Worm (Caenorhabditis elegans): ENCODE results near the gene rpl-7A.

ce11 chrIV:4434441-4435084 is 44.2 kb upstream of the rpl-7A start, which contains the start of the genes R08C7.8 and R08C7.4:
- TF ChIP-seq W03F9.2 (tag; optimal IDR thresholded peaks at IDR 0.05) (no peak), dao-5 (tag; optimal IDR thresholded peaks at IDR 0.05) (no peak), him-1 (tag; optimal IDR thresholded peaks at IDR 0.05) (no peak)
